Worm (Caenorhabditis elegans): ENCODE measurements around the gene fbxb-79.
"Not testable (repeated sequence)": the region's sequence is repeated elsewhere in the genome, so short reads cannot be mapped to it uniquely, and the experiment has no call there.

fbxb-79 gene

DNA sequence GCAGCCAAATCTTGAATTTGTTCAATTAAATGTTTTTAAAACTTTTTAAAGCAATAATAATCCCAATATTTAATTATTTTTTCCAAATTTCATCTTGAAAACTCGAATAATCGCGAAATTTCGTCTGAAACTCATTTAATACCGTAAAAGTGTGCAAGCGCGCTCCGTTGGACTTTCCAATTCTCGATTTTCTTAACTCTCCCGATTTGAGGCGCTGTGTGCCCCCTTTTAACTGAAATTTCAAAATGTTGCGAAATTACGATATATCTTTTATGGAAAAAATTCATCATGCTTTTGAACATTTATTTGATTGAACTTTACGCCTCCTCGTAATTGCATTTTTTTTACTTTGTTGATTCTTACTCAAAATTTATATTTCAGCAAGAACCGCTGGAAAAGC lies 13.1 kb upstream of the fbxb-79 start, which contains the start of gene R07H5.11:
Gene R07H5.11 (plus strand): TSS at position 380 of the 400 bp plus-strand sequence.
- TF ChIP-seq lin-38 (GFP tag; IDR thresholded peaks at IDR 0.05), result peak; percentile 56

DNA sequence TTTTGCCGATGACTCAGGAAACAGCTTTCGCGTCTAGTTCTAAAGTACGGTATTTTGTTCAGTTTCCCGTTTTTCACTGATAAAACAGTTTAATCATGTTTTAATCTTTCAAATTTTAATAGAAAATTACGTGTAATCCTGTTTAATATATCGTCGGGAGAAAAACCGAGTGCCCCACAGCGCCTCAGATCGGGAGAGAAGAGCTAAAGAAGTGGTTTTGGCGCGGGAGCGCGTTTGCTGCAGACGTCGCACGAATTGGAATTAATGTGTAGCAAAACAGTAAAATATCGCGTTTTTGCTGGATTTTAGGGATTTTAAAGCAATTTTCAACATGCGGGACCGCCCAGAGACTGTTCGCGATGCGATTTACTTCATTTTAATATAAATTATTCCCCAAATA lies 11.4 kb upstream of the fbxb-79 start:
- TF ChIP-seq vab-7 (GFP tag; IDR thresholded peaks at IDR 0.05), result 0 out of 2 replicates have a peak, but pooled peaks have one; percentile 56
- TF ChIP-seq ceh-44 (GFP tag; IDR thresholded peaks at IDR 0.05), result 0 out of 2 replicates have a peak, but pooled peaks have one; percentile 21
- TF ChIP-seq lin-38 (GFP tag; IDR thresholded peaks at IDR 0.05), result peak; percentile 86

DNA sequence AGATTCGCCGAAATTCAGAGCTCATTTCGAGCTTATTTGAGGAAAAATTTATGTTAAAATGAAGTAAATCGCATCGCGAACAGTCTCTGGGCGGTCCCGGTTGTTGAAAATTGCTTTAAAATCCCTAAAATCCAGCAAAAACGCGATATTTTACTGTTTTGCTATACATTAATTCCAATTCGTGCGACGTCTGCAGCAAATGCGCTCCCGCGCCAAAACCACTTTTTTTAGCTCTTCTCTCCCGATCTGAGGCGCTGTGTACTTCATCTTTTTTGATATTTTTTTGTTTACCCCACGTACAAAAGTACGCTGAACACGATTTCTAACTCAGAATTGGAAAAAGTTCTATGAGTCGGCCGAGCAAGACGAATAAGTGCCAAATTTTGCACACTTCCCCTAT lies 9.7 kb upstream of the fbxb-79 start, which contains the start of gene R07H5.16:
Gene R07H5.16 (plus strand): TSS at position 348 of the 400 bp plus-strand sequence.
- TF ChIP-seq madf-9 (GFP tag; conservative IDR thresholded peaks at IDR 0.05) (0 out of 2 replicates have a peak, but pooled peaks have one; percentile 36), mes-2 (tag; optimal IDR thresholded peaks at IDR 0.05; ENCODE audit: poor library complexity, severe bottlenecking) (peak; percentile 37), lin-38 (GFP tag; IDR thresholded peaks at IDR 0.05) (peak; percentile 92), vab-7 (GFP tag; IDR thresholded peaks at IDR 0.05) (peak; percentile 65)

DNA sequence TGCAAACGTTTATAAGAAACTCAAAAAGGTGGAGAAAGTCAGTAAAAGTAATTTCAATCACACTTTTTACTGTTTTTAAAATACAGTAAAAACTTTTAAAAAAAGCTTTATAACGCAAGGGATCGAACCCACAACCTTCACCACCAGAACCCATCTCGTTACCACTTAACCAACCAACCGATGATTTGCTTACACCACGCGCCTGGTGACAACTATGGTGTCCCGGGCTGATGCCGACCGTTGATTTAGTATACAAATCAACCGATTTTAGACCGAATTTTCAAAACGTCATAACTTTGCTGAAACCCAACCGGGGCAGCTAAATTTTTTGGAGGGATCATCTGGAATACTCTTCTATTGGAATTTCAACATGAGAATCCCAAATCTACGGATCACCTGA lies 7.6 kb upstream of the fbxb-79 start:
- peak; percentile 70; the same call in 1 of the 2 replicates for TF ChIP-seq pha-4 (GFP tag; IDR thresholded peaks at IDR 0.05)
- not testable (repeated sequence) for TF ChIP-seq pha-4 (tag; optimal IDR thresholded peaks at IDR 0.05)
- TF ChIP-seq madf-5 (GFP tag; IDR thresholded peaks at IDR 0.05), result 0 out of 4 replicates have a peak, but pooled peaks of 1 of the 2 experiments have one; percentile 50
- TF ChIP-seq ctbp-1 (GFP tag; IDR thresholded peaks at IDR 0.05), result peak; percentile 62; the same call in 1 of the 2 replicates
- TF ChIP-seq hmg-1.1 (GFP tag; IDR thresholded peaks at IDR 0.05), result peak; percentile 71
- peak; percentile 66; the same call in 1 of the 2 replicates for TF ChIP-seq zfp-3 (GFP tag; conservative IDR thresholded peaks at IDR 0.05)
- TF ChIP-seq ZK337.2 (GFP tag; IDR thresholded peaks at IDR 0.05), result peak; percentile 73
- peak; percentile 58; the same call in 1 of the 2 replicates for TF ChIP-seq F44E2.7 (GFP tag; IDR thresholded peaks at IDR 0.05)
- peak; percentile 76 for TF ChIP-seq dmd-8 (GFP tag; IDR thresholded peaks at IDR 0.05)
- TF ChIP-seq F26F4.8 (GFP tag; conservative IDR thresholded peaks at IDR 0.05), result peak; percentile 79
- 0 out of 2 replicates have a peak, but pooled peaks have one; percentile 60 for TF ChIP-seq nhr-41 (GFP tag; IDR thresholded peaks at IDR 0.05)
- TF ChIP-seq snpc-1.2 (GFP tag; IDR thresholded peaks at IDR 0.05), result peak; percentile 80
- TF ChIP-seq nhr-42 (GFP tag; IDR thresholded peaks at IDR 0.05), result 0 out of 2 replicates have a peak, but pooled peaks have one; percentile 32
- TF ChIP-seq vab-7 (GFP tag; IDR thresholded peaks at IDR 0.05), result peak; percentile 78
- peak; percentile 66; the same call in 1 of the 2 replicates for TF ChIP-seq D1046.2 (GFP tag; IDR thresholded peaks at IDR 0.05)

DNA sequence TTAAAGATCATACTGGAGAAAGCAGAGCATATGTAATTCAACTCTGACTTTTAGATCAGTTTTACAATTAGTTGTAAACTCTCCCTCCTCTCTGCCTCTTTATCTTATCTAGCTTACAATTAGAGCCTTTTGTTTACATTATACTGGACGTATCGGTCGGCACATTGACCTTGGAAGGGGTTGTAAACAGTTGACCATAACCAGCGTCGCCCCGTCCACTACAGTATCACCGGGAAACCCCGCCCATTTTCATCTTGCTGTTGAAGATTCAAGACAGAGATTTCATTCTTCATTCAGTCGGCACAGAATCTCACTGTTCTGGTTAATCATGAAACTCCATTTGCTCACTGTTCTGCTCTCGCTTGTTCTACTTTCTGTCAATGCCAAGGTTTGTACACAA lies 2.6 kb downstream of the fbxb-79 start, which contains the start of gene sdz-27:
Gene sdz-27 (plus strand): TSS at position 301 of the 400 bp plus-strand sequence.
- TF ChIP-seq snpc-4 (tag; optimal IDR thresholded peaks at IDR 0.05), result no peak
- TF ChIP-seq unc-62 (GFP tag; optimal IDR thresholded peaks at IDR 0.05 in 1 of 2), result peak in 1 of 2 experiments; percentile 29
- TF ChIP-seq unc-62 (tag; optimal IDR thresholded peaks at IDR 0.05), result no peak
- TF ChIP-seq nhr-77 (tag; optimal IDR thresholded peaks at IDR 0.05), result no peak
- TF ChIP-seq set-16 (GFP tag; IDR thresholded peaks at IDR 0.05), result no peak

DNA sequence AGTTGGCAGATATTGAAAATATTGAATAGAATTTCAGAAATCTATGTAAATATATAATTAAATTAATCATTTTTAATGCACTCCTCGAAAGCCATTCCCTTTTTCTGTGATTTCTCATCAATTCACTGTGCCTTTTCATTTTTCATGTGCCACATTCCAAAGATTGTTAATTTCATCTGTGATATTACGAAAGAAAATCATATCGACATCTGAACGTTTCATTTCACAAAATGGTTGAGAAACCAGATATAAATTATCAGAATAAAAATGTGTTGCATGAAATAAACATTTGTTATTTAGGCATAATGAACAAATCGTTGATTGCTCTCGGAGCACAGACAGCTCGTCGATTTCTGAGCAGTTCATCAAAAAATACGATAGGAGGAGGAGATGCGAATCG lies 5.3 kb downstream of the fbxb-79 start, which contains the start of gene nuaf-3:
Gene nuaf-3 (plus strand): TSS at position 301 of the 400 bp plus-strand sequence.
- TF ChIP-seq mxl-2 (GFP tag; conservative IDR thresholded peaks at IDR 0.05) (no peak), Y105C5A.15 (GFP tag; IDR thresholded peaks at IDR 0.05) (no peak), daf-16 (GFP tag; optimal IDR thresholded peaks at IDR 0.05) (no peak), daf-16 (tag; optimal IDR thresholded peaks at IDR 0.05) (peak; percentile 34), vab-7 (GFP tag; IDR thresholded peaks at IDR 0.05) (no peak), dve-1 (tag; optimal IDR thresholded peaks at IDR 0.05; ENCODE audit: insufficient read depth) (peak; percentile 22), gei-8 (GFP tag; optimal IDR thresholded peaks at IDR 0.05) (no peak), nhr-42 (GFP tag; IDR thresholded peaks at IDR 0.05) (no peak), nhr-77 (tag; optimal IDR thresholded peaks at IDR 0.05) (no peak), daf-8 (GFP tag; IDR thresholded peaks at IDR 0.05) (no peak), ama-1 (optimal IDR thresholded peaks at IDR 0.05) (peak; percentile 44), Y75B8A.6 (GFP tag; IDR thresholded peaks at IDR 0.05) (no peak), T26A8.4 (GFP tag; IDR thresholded peaks at IDR 0.05) (0 out of 2 replicates have a peak, but pooled peaks have one; percentile 27), F49E8.2 (tag; optimal IDR thresholded peaks at IDR 0.05; ENCODE audit: borderline replicate concordance) (no peak), nhr-76 (tag; optimal IDR thresholded peaks at IDR 0.05) (no peak), ztf-11 (tag; optimal IDR thresholded peaks at IDR 0.05) (no peak), ceh-28 (tag; optimal IDR thresholded peaks at IDR 0.05) (no peak), hif-1 (tag; optimal IDR thresholded peaks at IDR 0.05) (no peak), unc-62 (GFP tag; optimal IDR thresholded peaks at IDR 0.05 in 1 of 2) (peak in 1 of 2 experiments; percentile 12), unc-62 (tag; optimal IDR thresholded peaks at IDR 0.05) (no peak)

Measured in whole organism, L4 larva.